Fruit fly (Drosophila melanogaster): ENCODE results near the gene CG13474.
A peak's percentile ranks its signal among the peaks of the same experiment; 100 is the strongest.

Gene CG13474

dm6 chr3L:14652554-14652953 lies 44.4 kb downstream of the CG13474 start (continued):
- TF ChIP-seq E2f2 (GFP tag; IDR thresholded peaks at IDR 0.05) (peak; percentile 39; the same call in 1 of the 2 replicates), CG42726 (GFP tag; IDR thresholded peaks at IDR 0.05; ENCODE audit: partially characterized antibody) (no peak), crp (GFP tag; optimal IDR thresholded peaks at IDR 0.05) (peak in 1 of 2 experiments; percentile 1), CG10321 (GFP tag; IDR thresholded peaks at IDR 0.05) (no peak), Hr39 (optimal IDR thresholded peaks at IDR 0.05) (no peak), kay (GFP tag; optimal IDR thresholded peaks at IDR 0.05) (peak; percentile 57), CG1603 (tag; optimal IDR thresholded peaks at IDR 0.05) (peak; percentile 71), CG4404 (GFP tag; IDR thresholded peaks at IDR 0.05) (peak; percentile 54), crc (GFP tag; optimal IDR thresholded peaks at IDR 0.05) (peak; percentile 41), CG8281 (tag; optimal IDR thresholded peaks at IDR 0.05) (peak; percentile 49), tin (GFP tag; optimal IDR thresholded peaks at IDR 0.05) (peak; percentile 78), sc (optimal IDR thresholded peaks at IDR 0.05) (no peak), sc (GFP tag; optimal IDR thresholded peaks at IDR 0.05) (peak; percentile 87), sim (GFP tag; IDR thresholded peaks at IDR 0.05) (peak; percentile 79; the same call in 1 of the 2 replicates), hbn (GFP tag; IDR thresholded peaks at IDR 0.05; ENCODE audit: partially characterized antibody) (no peak), CG11560 (tag; IDR thresholded peaks at IDR 0.05) (no peak), CG16779 (GFP tag; IDR thresholded peaks at IDR 0.05) (no peak), CG10543 (GFP tag; optimal IDR thresholded peaks at IDR 0.05) (no peak), CG13775 (GFP tag; optimal IDR thresholded peaks at IDR 0.05) (peak; percentile 74), CG17361 (GFP tag; IDR thresholded peaks at IDR 0.05) (peak; percentile 89), chm (GFP tag; IDR thresholded peaks at IDR 0.05) (peak; percentile 57; the same call in 1 of the 2 replicates), maf-S (GFP tag; optimal IDR thresholded peaks at IDR 0.05) (peak; percentile 29), Eip74EF (GFP tag; optimal IDR thresholded peaks at IDR 0.05) (peak in 1 of 2 experiments; percentile 66), sug (tag; optimal IDR thresholded peaks at IDR 0.05) (no peak), Stat92E (GFP tag; optimal IDR thresholded peaks at IDR 0.05) (peak in 1 of 3 experiments; percentile 75), CG4360 (GFP tag; IDR thresholded peaks at IDR 0.05) (peak; percentile 17; the same call in 1 of the 2 replicates), D (optimal IDR thresholded peaks at IDR 0.05) (no peak), D (GFP tag; optimal IDR thresholded peaks at IDR 0.05) (peak; percentile 88), luna (GFP tag; optimal IDR thresholded peaks at IDR 0.05) (no peak), Pdp1 (GFP tag; optimal IDR thresholded peaks at IDR 0.05) (peak; percentile 61 to 74), Hey (tag; optimal IDR thresholded peaks at IDR 0.05) (no peak), nau (GFP tag; optimal IDR thresholded peaks at IDR 0.05) (peak; percentile 54), CG18262 (tag; optimal IDR thresholded peaks at IDR 0.05) (peak; percentile 94), bowl (GFP tag; IDR thresholded peaks at IDR 0.05) (no peak), CG7271 (tag; optimal IDR thresholded peaks at IDR 0.05) (peak; percentile 35), sens (GFP tag) (peak; percentile 98), sr (GFP tag; IDR thresholded peaks at IDR 0.05) (no peak), Deaf1 (tag; optimal IDR thresholded peaks at IDR 0.05) (peak; percentile 50), hth (optimal IDR thresholded peaks at IDR 0.05) (no peak), CG1233 (GFP tag; optimal IDR thresholded peaks at IDR 0.05) (peak; percentile 70), CG7987 (GFP tag; optimal IDR thresholded peaks at IDR 0.05) (no peak), CG6683 (GFP tag; optimal IDR thresholded peaks at IDR 0.05) (peak; percentile 51), bbx (GFP tag; IDR thresholded peaks at IDR 0.05; ENCODE audit: partially characterized antibody) (no peak), fru (optimal IDR thresholded peaks at IDR 0.05) (no peak), kah (GFP tag; optimal IDR thresholded peaks at IDR 0.05) (no peak), CG3163 (GFP tag; optimal IDR thresholded peaks at IDR 0.05) (peak; percentile 55), CG7786 (GFP tag; optimal IDR thresholded peaks at IDR 0.05) (peak; percentile 57), ftz-f1 (GFP tag; optimal IDR thresholded peaks at IDR 0.05) (no peak), Hsf (GFP tag; optimal IDR thresholded peaks at IDR 0.05) (peak; percentile 74), Ets65A (GFP tag) (peak; percentile 90), CG10366 (GFP tag; IDR thresholded peaks at IDR 0.05) (peak; percentile 65), chn (GFP tag; optimal IDR thresholded peaks at IDR 0.05) (peak; percentile 66)

All from whole organism, embryonic.